Fruit fly (Drosophila melanogaster): ENCODE results near the gene amx.
A peak's percentile ranks its signal among the peaks of the same experiment; 100 is the strongest.

amx gene

dm6 chrX:9284024-9284738, 37.0 kb upstream of the amx start, which contains the start of gene lz:
Gene lz (plus strand): TSS chrX:9284649.
- no peak for TF ChIP-seq grau (tag; optimal IDR thresholded peaks at IDR 0.05)
- no peak for TF ChIP-seq eve (GFP tag; optimal IDR thresholded peaks at IDR 0.05)
- no peak for TF ChIP-seq CG13775 (GFP tag; optimal IDR thresholded peaks at IDR 0.05)
- peak; percentile 95 for TF ChIP-seq CG3163 (GFP tag; optimal IDR thresholded peaks at IDR 0.05)
- TF ChIP-seq CG13296 (GFP tag; optimal IDR thresholded peaks at IDR 0.05) = no peak
- no peak for TF ChIP-seq CG12391 (tag; optimal IDR thresholded peaks at IDR 0.05)
- TF ChIP-seq E2f1 (GFP tag; IDR thresholded peaks at IDR 0.05) = no peak
- no peak for TF ChIP-seq lola (GFP tag; optimal IDR thresholded peaks at IDR 0.05)
- no peak for TF ChIP-seq stwl (tag; optimal IDR thresholded peaks at IDR 0.05)
- no peak for TF ChIP-seq kah (GFP tag; optimal IDR thresholded peaks at IDR 0.05)
- TF ChIP-seq Nf-YA (GFP tag; IDR thresholded peaks at IDR 0.05) = peak; percentile 37; the same call in 1 of the 2 replicates
- TF ChIP-seq Hr51 (GFP tag; optimal IDR thresholded peaks at IDR 0.05) = no peak
- no peak for TF ChIP-seq CG8359 (GFP tag; optimal IDR thresholded peaks at IDR 0.05; ENCODE audit: borderline replicate concordance)
- no peak for TF ChIP-seq CG10462 (GFP tag; optimal IDR thresholded peaks at IDR 0.05)
- no peak for TF ChIP-seq CG6175 (GFP tag; IDR thresholded peaks at IDR 0.05)
- TF ChIP-seq CkIIα-i1 (GFP tag; IDR thresholded peaks at IDR 0.05) = no peak
- no peak for TF ChIP-seq Dfd (GFP tag; optimal IDR thresholded peaks at IDR 0.05)
- TF ChIP-seq pita (GFP tag; optimal IDR thresholded peaks at IDR 0.05) = no peak
- no peak for TF ChIP-seq wek (GFP tag; optimal IDR thresholded peaks at IDR 0.05)
- 0 out of 3 replicates have a peak, but pooled peaks have one; percentile 19 for TF ChIP-seq CG34224 (GFP tag; IDR thresholded peaks at IDR 0.05; ENCODE audit: partially characterized antibody)
- TF ChIP-seq Fer2 (tag; optimal IDR thresholded peaks at IDR 0.05) = no peak
- no peak for TF ChIP-seq Doc2 (GFP tag; IDR thresholded peaks at IDR 0.05)
- no peak for TF ChIP-seq CG4282 (GFP tag; optimal IDR thresholded peaks at IDR 0.05)
- no peak for TF ChIP-seq Gsc (GFP tag; IDR thresholded peaks at IDR 0.05)
- TF ChIP-seq odd (GFP tag; optimal IDR thresholded peaks at IDR 0.05) = no peak
- no peak for TF ChIP-seq Sox102F (GFP tag; optimal IDR thresholded peaks at IDR 0.05)
- no peak for TF ChIP-seq sob (GFP tag; IDR thresholded peaks at IDR 0.05)
- no peak for TF ChIP-seq Chrac-16 (GFP tag; optimal IDR thresholded peaks at IDR 0.05)
- no peak for TF ChIP-seq CG17359 (tag; optimal IDR thresholded peaks at IDR 0.05)
- peak; percentile 15 for TF ChIP-seq gsb-n (tag; optimal IDR thresholded peaks at IDR 0.05)
- TF ChIP-seq sqz (GFP tag; optimal IDR thresholded peaks at IDR 0.05) = no peak
- TF ChIP-seq yki (optimal IDR thresholded peaks at IDR 0.05) = peak; percentile 73
- TF ChIP-seq CG2712 (tag; optimal IDR thresholded peaks at IDR 0.05) = no peak
- no peak for TF ChIP-seq Gug (GFP tag; IDR thresholded peaks at IDR 0.05)
- TF ChIP-seq ken (GFP tag; IDR thresholded peaks at IDR 0.05) = no peak
- TF ChIP-seq CoRest (tag; optimal IDR thresholded peaks at IDR 0.05) = no peak
- no peak for TF ChIP-seq scrt (GFP tag; optimal IDR thresholded peaks at IDR 0.05)
- peak; percentile 62 for TF ChIP-seq Jarid2 (GFP tag; optimal IDR thresholded peaks at IDR 0.05)
- TF ChIP-seq nau (GFP tag; optimal IDR thresholded peaks at IDR 0.05) = no peak
- TF ChIP-seq sna (GFP tag; IDR thresholded peaks at IDR 0.05; ENCODE audit: partially characterized antibody) = no peak
- no peak for TF ChIP-seq dati (GFP tag; IDR thresholded peaks at IDR 0.05)
- TF ChIP-seq CG4328 (GFP tag; optimal IDR thresholded peaks at IDR 0.05) = no peak
- TF ChIP-seq dysf (GFP tag; IDR thresholded peaks at IDR 0.05) = no peak
- TF ChIP-seq ara (GFP tag; IDR thresholded peaks at IDR 0.05) = no peak
- TF ChIP-seq CG15696 (tag; optimal IDR thresholded peaks at IDR 0.05) = no peak
- no peak for TF ChIP-seq pan (optimal IDR thresholded peaks at IDR 0.05)
- no peak for TF ChIP-seq pan (GFP tag; optimal IDR thresholded peaks at IDR 0.05 in 1 of 2, IDR thresholded peaks at IDR 0.05 in 1 of 2)
- TF ChIP-seq jing (GFP tag; optimal IDR thresholded peaks at IDR 0.05) = peak; percentile 47
- peak; percentile 100 for TF ChIP-seq Nf-YB (GFP tag; optimal IDR thresholded peaks at IDR 0.05)
- no peak for TF ChIP-seq pum (GFP tag; optimal IDR thresholded peaks at IDR 0.05)

All from whole organism, embryonic.